Worm (Caenorhabditis elegans) whole organism, mixed stage, embryonic: ENCODE results near the gene C50E3.7.

Experiments
- M03D4.4 ChIP-seq: sonication (generic microtip); optimal IDR thresholded peaks from 2 replicates; lab custom pipeline; 2017; ENCODE audit warnings: mild to moderate bottlenecking, missing genetic modification characterization, missing compliant biosample characterization
- bed-3 ChIP-seq: fragments of 200-800 bp; sonication (Bioruptor generic); optimal IDR thresholded peaks from 3 replicates; lab custom pipeline; 2018; ENCODE audit warnings: mild to moderate bottlenecking, missing genetic modification characterization, moderate library complexity, missing compliant biosample characterization
- blmp-1 ChIP-seq: fragments of 150-350 bp; optimal IDR thresholded peaks from 2 replicates; lab custom pipeline; 2014; ENCODE audit warnings: missing biosample characterization, missing genetic modification characterization
- ceh-39 ChIP-seq: fragments of 150-350 bp; optimal IDR thresholded peaks from 2 replicates; lab custom pipeline; 2014; ENCODE audit warnings: missing biosample characterization, missing genetic modification characterization
- ceh-43 ChIP-seq: fragments of 200-800 bp; sonication (Bioruptor generic); optimal IDR thresholded peaks from 2 replicates; lab custom pipeline; 2018; ENCODE audit warnings: mild to moderate bottlenecking, missing genetic modification characterization, moderate library complexity, missing compliant biosample characterization
- ceh-83 ChIP-seq: fragments of 200-800 bp; sonication (Bioruptor generic); optimal IDR thresholded peaks from 2 replicates; lab custom pipeline; 2018; ENCODE audit warnings: mild to moderate bottlenecking, missing genetic modification characterization, missing compliant biosample characterization
- ces-1 ChIP-seq: fragments of 150-350 bp; optimal IDR thresholded peaks from 2 replicates; lab custom pipeline; 2014; ENCODE audit warnings: missing biosample characterization, missing genetic modification reagents, missing genetic modification characterization
- cnd-1 ChIP-seq: fragments of 200-800 bp; sonication (Bioruptor generic); optimal IDR thresholded peaks from 2 replicates; lab custom pipeline; 2018; ENCODE audit warnings: mild to moderate bottlenecking, missing genetic modification characterization, missing compliant biosample characterization
- drap-1 ChIP-seq: fragments of 200-800 bp; sonication (Bioruptor generic); optimal IDR thresholded peaks from 3 replicates; lab custom pipeline; 2018; ENCODE audit warnings: mild to moderate bottlenecking, missing genetic modification characterization, missing compliant biosample characterization
- elt-1 ChIP-seq: sonication (generic microtip); optimal IDR thresholded peaks from 2 replicates; lab custom pipeline; 2017; ENCODE audit warnings: missing genetic modification characterization, mild to moderate bottlenecking, missing compliant biosample characterization, antibody characterized with exemption, moderate library complexity, borderline replicate concordance; ENCODE audit not compliant: insufficient read depth
- elt-3 ChIP-seq: fragments of 150-350 bp; optimal IDR thresholded peaks from 2 replicates; lab custom pipeline; 2014; ENCODE audit warnings: missing biosample characterization, missing genetic modification characterization
- flh-1 ChIP-seq: fragments of 200-800 bp; sonication (Bioruptor generic); optimal IDR thresholded peaks from 2 replicates; lab custom pipeline; 2018; ENCODE audit warnings: mild to moderate bottlenecking, missing genetic modification characterization, moderate library complexity, missing compliant biosample characterization
- lin-32 ChIP-seq: fragments of 200-800 bp; sonication (Bioruptor generic); optimal IDR thresholded peaks from 2 replicates; lab custom pipeline; 2018; ENCODE audit warnings: mild to moderate bottlenecking, missing genetic modification characterization, missing compliant biosample characterization
- lsy-2 ChIP-seq: fragments of 150-350 bp; optimal IDR thresholded peaks from 2 replicates; lab custom pipeline; 2014; ENCODE audit warnings: missing biosample characterization, missing genetic modification characterization
- mab-5 ChIP-seq: fragments of 150-350 bp; optimal IDR thresholded peaks from 2 replicates; lab custom pipeline; 2014; ENCODE audit warnings: missing biosample characterization, missing genetic modification characterization
- mep-1 ChIP-seq: fragments of 150-350 bp; optimal IDR thresholded peaks from 2 replicates; lab custom pipeline; 2017; ENCODE audit warnings: missing biosample characterization, missing genetic modification reagents, missing genetic modification characterization, inconsistent platforms
- mls-2 ChIP-seq: sonication (generic microtip); optimal IDR thresholded peaks from 2 replicates; lab custom pipeline; 2016; ENCODE audit warnings: mild to moderate bottlenecking, missing genetic modification characterization, moderate library complexity, missing compliant biosample characterization
- nhr-12 ChIP-seq: fragments of 150-350 bp; optimal IDR thresholded peaks from 2 replicates; lab custom pipeline; 2014; ENCODE audit warnings: missing biosample characterization, missing genetic modification characterization
- nhr-2 ChIP-seq: fragments of 150-350 bp; optimal IDR thresholded peaks from 2 replicates; lab custom pipeline; 2014; ENCODE audit warnings: missing biosample characterization, missing genetic modification characterization
- nhr-237 ChIP-seq: fragments of 150-350 bp; optimal IDR thresholded peaks from 2 replicates; lab custom pipeline; 2014; ENCODE audit warnings: missing biosample characterization, missing genetic modification characterization
- nhr-28 ChIP-seq: fragments of 150-350 bp; optimal IDR thresholded peaks from 2 replicates; lab custom pipeline; 2014; ENCODE audit warnings: missing biosample characterization, missing genetic modification characterization
- nhr-76 ChIP-seq: sonication (generic microtip); optimal IDR thresholded peaks from 2 replicates; lab custom pipeline; 2017; ENCODE audit warnings: missing biosample characterization, missing genetic modification characterization
- pha-4 ChIP-seq: fragments of 150-350 bp; optimal IDR thresholded peaks from 2 replicates; lab custom pipeline; 2018; ENCODE audit warnings: missing biosample characterization, missing genetic modification reagents, missing genetic modification characterization
- sem-2 ChIP-seq: fragments of 200-800 bp; sonication (Bioruptor generic); optimal IDR thresholded peaks from 2 replicates; lab custom pipeline; 2018; ENCODE audit warnings: mild to moderate bottlenecking, missing genetic modification characterization, missing compliant biosample characterization
- snpc-4 ChIP-seq: fragments of 150-350 bp; optimal IDR thresholded peaks from 2 replicates; lab custom pipeline; 2014; ENCODE audit warnings: missing biosample characterization, missing genetic modification characterization
- sptf-1 ChIP-seq: sonication (generic microtip); optimal IDR thresholded peaks from 2 replicates; lab custom pipeline; 2017; ENCODE audit warnings: mild to moderate bottlenecking, missing genetic modification characterization, moderate library complexity, missing compliant biosample characterization
- tbx-8 ChIP-seq: fragments of 200-800 bp; sonication (Bioruptor generic); optimal IDR thresholded peaks from 2 replicates; lab custom pipeline; 2018; ENCODE audit warnings: mild to moderate bottlenecking, missing genetic modification characterization, moderate library complexity, missing compliant biosample characterization
- unc-39 ChIP-seq: fragments of 150-350 bp; optimal IDR thresholded peaks from 2 replicates; lab custom pipeline; 2014; ENCODE audit warnings: missing biosample characterization, missing genetic modification characterization
- unc-62 ChIP-seq: fragments of 150-350 bp; optimal IDR thresholded peaks from 2 replicates; lab custom pipeline; 2014; ENCODE audit warnings: missing biosample characterization, missing genetic modification reagents, missing genetic modification characterization
- zip-8 ChIP-seq: fragments of 150-350 bp; optimal IDR thresholded peaks from 2 replicates; lab custom pipeline; 2014; ENCODE audit warnings: missing biosample characterization, missing genetic modification characterization
- ztf-11 ChIP-seq: fragments of 150-350 bp; optimal IDR thresholded peaks from 2 replicates; lab custom pipeline; 2014; ENCODE audit warnings: missing biosample characterization, missing genetic modification characterization

C50E3.7 gene

ce11 chrV:7570955-7571354 is 27.2 kb downstream of the C50E3.7 start, which contains the start of gene F19F10.14:
F19F10.14 (minus strand) TSS chrV:7571055.
- TF ChIP-seq drap-1 (GFP tag; lab: Kevin White, UChicago) (no peak), nhr-12 (no peak), bed-3 (GFP tag; lab: Kevin White, UChicago) (no peak), M03D4.4 (tag; lab: Kevin White, UChicago) (no peak), ceh-43 (GFP tag; lab: Kevin White, UChicago) (no peak), ces-1 (GFP tag; lab: Kevin White, UChicago) (no peak), unc-62 (GFP tag; lab: Kevin White, UChicago) (no peak)

ce11 chrV:7570290-7570689 is 27.9 kb downstream of the C50E3.7 start, which contains the start of gene clec-212:
clec-212 (minus strand) TSS chrV:7570390.
- TF ChIP-seq elt-3 (tag; lab: Kevin White, UChicago) (no peak), zip-8 (tag; lab: Kevin White, UChicago) (peak; percentile 54), ztf-11 (no peak), elt-1 (no peak), tbx-8 (GFP tag; lab: Kevin White, UChicago) (no peak), cnd-1 (no peak), nhr-2 (tag; lab: Kevin White, UChicago) (no peak)

- no peak for TF ChIP-seq ceh-39 (tag; lab: Kevin White, UChicago)
- TF ChIP-seq ceh-43 (GFP tag; lab: Kevin White, UChicago) = no peak
- no peak for TF ChIP-seq nhr-28 (tag; lab: Kevin White, UChicago)
- TF ChIP-seq snpc-4 (tag; lab: Kevin White, UChicago) = no peak
- no peak for TF ChIP-seq lin-32 (GFP tag; lab: Kevin White, UChicago)
- TF ChIP-seq, all 35 proteins: peak for 0
These were observed 35.2 kb downstream of the C50E3.7 start, which contains the start of gene F19F10.1 for ce11 chrV:7562947-7563346. F19F10.1 (plus strand) TSS chrV:7563247.

ce11 chrV:7558693-7559092 is 39.5 kb downstream of the C50E3.7 start, which contains the start of gene ets-7:
ets-7 (minus strand) TSS chrV:7558793.
- TF ChIP-seq ztf-11 = no peak
- TF ChIP-seq bed-3 (GFP tag; lab: Kevin White, UChicago) = no peak
- TF ChIP-seq blmp-1 (tag; lab: Kevin White, UChicago) = no peak
- no peak for TF ChIP-seq mep-1 (tag; lab: Kevin White, UChicago)
- TF ChIP-seq flh-1 = no peak
- TF ChIP-seq mab-5 = no peak
- no peak for TF ChIP-seq ceh-43 (GFP tag; lab: Kevin White, UChicago)
- no peak for TF ChIP-seq pha-4 (tag; lab: Kevin White, UChicago)
- TF ChIP-seq unc-39 (tag; lab: Kevin White, UChicago) = no peak
- TF ChIP-seq nhr-12 = no peak
- no peak for TF ChIP-seq sem-2
- TF ChIP-seq drap-1 (GFP tag; lab: Kevin White, UChicago) = no peak
- no peak for TF ChIP-seq nhr-76
- TF ChIP-seq elt-1 = no peak
- TF ChIP-seq nhr-28 (tag; lab: Kevin White, UChicago) = no peak
- TF ChIP-seq lsy-2 (tag; lab: Kevin White, UChicago) = no peak
- TF ChIP-seq ceh-83 (GFP tag; lab: Kevin White, UChicago) = no peak
- no peak for TF ChIP-seq nhr-237 (tag; lab: Kevin White, UChicago)
- no peak for TF ChIP-seq sptf-1
- TF ChIP-seq ceh-39 (tag; lab: Kevin White, UChicago) = no peak

- TF ChIP-seq elt-1 (no peak), ces-1 (GFP tag; lab: Kevin White, UChicago) (no peak), snpc-4 (tag; lab: Kevin White, UChicago) (no peak), tbx-8 (GFP tag; lab: Kevin White, UChicago) (no peak), mab-5 (no peak), nhr-2 (tag; lab: Kevin White, UChicago) (no peak), elt-3 (tag; lab: Kevin White, UChicago) (no peak), lsy-2 (tag; lab: Kevin White, UChicago) (no peak), nhr-12 (no peak), ztf-11 (no peak), mls-2 (tag; lab: Kevin White, UChicago) (no peak)
These were observed 42.3 kb downstream of the C50E3.7 start for ce11 chrV:7555875-7556274.
